Fruit fly (Drosophila melanogaster) whole organism: ENCODE data around the gene CG12362.
A peak's percentile ranks its signal among the peaks of the same experiment; 100 is the strongest.

Source experiments
- CG8478 ChIP-seq: fragments of >200 bp; optimal IDR thresholded peaks from 2 replicates; lab custom pipeline; 2018; ENCODE audit warnings: inconsistent platforms
- Dll ChIP-seq: fragments of >200 bp; optimal IDR thresholded peaks from 2 replicates; lab custom pipeline; 2017
- EcR ChIP-seq, 2 experiments: fragments of >200 bp; optimal IDR thresholded peaks; 2 replicates each; lab custom pipeline; 2017; ENCODE audit warnings: missing biosample characterization in 2 of 2, missing genetic modification characterization in 2 of 2, missing genetic modification reagents in 2 of 2
- pan ChIP-seq: fragments of >200 bp; optimal IDR thresholded peaks from 2 replicates; lab custom pipeline; 2017
- psq ChIP-seq: fragments of >200 bp; optimal IDR thresholded peaks from 2 replicates; lab custom pipeline; 2017
- usp ChIP-seq: fragments of >200 bp; optimal IDR thresholded peaks from 2 replicates; lab custom pipeline; 2017; ENCODE audit warnings: missing biosample characterization, missing genetic modification characterization, mixed read lengths

Gene CG12362

dm6 chr3L:10412518-10412917 lies at the start of gene CG12362:
Gene CG12362 (plus strand): TSS chr3L:10412818.
- TF ChIP-seq EcR (GFP tag; optimal IDR thresholded peaks at IDR 0.05; lab: Kevin White, UChicago) (no peak), Dll (lab: Kevin White, UChicago) (no peak), usp (GFP tag; lab: Kevin White, UChicago) (no peak), pan (lab: Kevin White, UChicago) (no peak), CG8478 (lab: Kevin White, UChicago) (no peak), psq (no peak)

- peak; percentile 72 to 73 for TF ChIP-seq EcR (GFP tag; optimal IDR thresholded peaks at IDR 0.05; lab: Kevin White, UChicago)
- TF ChIP-seq usp (GFP tag; lab: Kevin White, UChicago), result no peak
These were observed 49.1 kb upstream of the CG12362 start for dm6 chr3L:10363298-10364097.

- TF ChIP-seq usp (GFP tag; lab: Kevin White, UChicago), result no peak
- TF ChIP-seq pan (lab: Kevin White, UChicago), result no peak
- TF ChIP-seq psq, result no peak
- no peak for TF ChIP-seq EcR (GFP tag; optimal IDR thresholded peaks at IDR 0.05; lab: Kevin White, UChicago)
These were observed 47.7 kb upstream of the CG12362 start for dm6 chr3L:10364906-10365305.

- TF ChIP-seq EcR (GFP tag; optimal IDR thresholded peaks at IDR 0.05; lab: Kevin White, UChicago) (no peak), usp (GFP tag; lab: Kevin White, UChicago) (no peak), CG8478 (lab: Kevin White, UChicago) (no peak), pan (lab: Kevin White, UChicago) (no peak), Dll (lab: Kevin White, UChicago) (no peak), psq (no peak)
These were observed 46.9 kb upstream of the CG12362 start for dm6 chr3L:10365641-10366275.

- TF ChIP-seq usp (GFP tag; lab: Kevin White, UChicago) (no peak), pan (lab: Kevin White, UChicago) (no peak), EcR (GFP tag; optimal IDR thresholded peaks at IDR 0.05; lab: Kevin White, UChicago) (no peak), CG8478 (lab: Kevin White, UChicago) (no peak), psq (no peak), Dll (lab: Kevin White, UChicago) (no peak)
These were observed 46.2 kb upstream of the CG12362 start for dm6 chr3L:10366464-10366863.

- TF ChIP-seq pan (lab: Kevin White, UChicago), result no peak
- TF ChIP-seq usp (GFP tag; lab: Kevin White, UChicago), result no peak
- no peak for TF ChIP-seq Dll (lab: Kevin White, UChicago)
- TF ChIP-seq CG8478 (lab: Kevin White, UChicago), result no peak
- TF ChIP-seq EcR (GFP tag; optimal IDR thresholded peaks at IDR 0.05; lab: Kevin White, UChicago), result no peak
- TF ChIP-seq psq, result no peak
These were observed 44.9 kb upstream of the CG12362 start for dm6 chr3L:10367729-10368128.

- TF ChIP-seq EcR (GFP tag; optimal IDR thresholded peaks at IDR 0.05; lab: Kevin White, UChicago) (no peak), usp (GFP tag; lab: Kevin White, UChicago) (no peak), Dll (lab: Kevin White, UChicago) (no peak), pan (lab: Kevin White, UChicago) (no peak), CG8478 (lab: Kevin White, UChicago) (no peak), psq (no peak)
These were observed 43.8 kb upstream of the CG12362 start for dm6 chr3L:10368817-10369216.

- TF ChIP-seq EcR (GFP tag; optimal IDR thresholded peaks at IDR 0.05; lab: Kevin White, UChicago) (no peak), usp (GFP tag; lab: Kevin White, UChicago) (no peak), CG8478 (lab: Kevin White, UChicago) (no peak), psq (no peak), Dll (lab: Kevin White, UChicago) (no peak), pan (lab: Kevin White, UChicago) (no peak)
These were observed 42.2 kb upstream of the CG12362 start for dm6 chr3L:10370261-10370921.

- peak in 1 of 2 experiments; percentile 69 for TF ChIP-seq EcR (GFP tag; optimal IDR thresholded peaks at IDR 0.05; lab: Kevin White, UChicago)
- TF ChIP-seq CG8478 (lab: Kevin White, UChicago), result no peak
These were observed 41.4 kb upstream of the CG12362 start for dm6 chr3L:10371180-10371579.

dm6 chr3L:10372195-10372594 lies 40.4 kb upstream of the CG12362 start:
- TF ChIP-seq CG8478 (lab: Kevin White, UChicago) (no peak), Dll (lab: Kevin White, UChicago) (no peak), EcR (GFP tag; optimal IDR thresholded peaks at IDR 0.05; lab: Kevin White, UChicago) (no peak), pan (lab: Kevin White, UChicago) (no peak), usp (GFP tag; lab: Kevin White, UChicago) (no peak), psq (no peak)

dm6 chr3L:10372741-10373140 lies 39.9 kb upstream of the CG12362 start:
- no peak for TF ChIP-seq CG8478 (lab: Kevin White, UChicago)
- TF ChIP-seq usp (GFP tag; lab: Kevin White, UChicago), result no peak
- no peak for TF ChIP-seq Dll (lab: Kevin White, UChicago)
- TF ChIP-seq psq, result no peak
- TF ChIP-seq EcR (GFP tag; optimal IDR thresholded peaks at IDR 0.05; lab: Kevin White, UChicago), result no peak
- TF ChIP-seq pan (lab: Kevin White, UChicago), result no peak
